Fruit fly (Drosophila melanogaster) S2 (cell line): ENCODE measurements around the gene fne.

ENCODE experiments used
- CG8478 ChIP-seq: fragments of >200 bp; optimal IDR thresholded peaks from 2 replicates; lab custom pipeline; 2018
- CTCF ChIP-seq, 2 experiments: fragments of >200 bp; optimal IDR thresholded peaks; 2 replicates each; lab custom pipeline; 2018

dm6 chrX:12898569-12898968 lies 18.7 kb upstream of the fne start, which contains the start of gene CG32650:
- TF ChIP-seq CG8478 (lab: Kevin White, UChicago) (no peak), CTCF (optimal IDR thresholded peaks at IDR 0.05; lab: Kevin White, UChicago) (no peak)
